Worm (Caenorhabditis elegans): ENCODE measurements around the gene his-61.

DNA sequence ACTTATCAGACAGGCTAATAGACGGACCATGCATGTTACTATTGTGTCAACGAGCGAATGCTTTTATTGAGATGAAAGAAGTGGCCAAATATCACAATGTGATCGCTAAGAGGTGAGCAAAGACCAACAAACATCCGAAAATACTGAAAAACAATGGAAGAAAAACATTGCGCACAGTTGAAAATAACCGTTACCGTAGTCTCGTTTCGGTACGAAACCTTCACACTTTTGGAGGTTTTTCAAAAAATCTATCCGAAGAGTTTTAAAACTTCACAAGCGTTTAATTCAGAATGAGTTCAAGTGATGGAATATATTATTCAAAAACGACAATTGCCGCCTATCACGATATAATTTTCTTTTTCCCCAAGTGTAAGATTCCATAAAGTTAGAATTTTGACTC, 22.8 kb upstream of the his-61 start:
- TF ChIP-seq Y95B8A.8 (GFP tag; IDR thresholded peaks at IDR 0.05) (no peak), nfya-2 (GFP tag; IDR thresholded peaks at IDR 0.05) (no peak), unc-130 (GFP tag; optimal IDR thresholded peaks at IDR 0.05) (no peak), ama-1 (optimal IDR thresholded peaks at IDR 0.05) (no peak), ama-1 (GFP tag; optimal IDR thresholded peaks at IDR 0.05) (no peak), F23B12.7 (tag; optimal IDR thresholded peaks at IDR 0.05; ENCODE audit: insufficient read depth) (no peak), die-1 (tag; optimal IDR thresholded peaks at IDR 0.05) (no peak), K11D2.4 (GFP tag; IDR thresholded peaks at IDR 0.05) (no peak), pha-4 (tag; optimal IDR thresholded peaks at IDR 0.05) (no peak), lag-1 (GFP tag; IDR thresholded peaks at IDR 0.05) (no peak), Y67H2A.10 (GFP tag; conservative IDR thresholded peaks at IDR 0.05) (no peak), Y53G8AR.9 (GFP tag; conservative IDR thresholded peaks at IDR 0.05) (no peak)

Measured in whole organism, young adult.